Fruit fly (Drosophila melanogaster) whole organism, embryonic: ENCODE measurements around the gene CG31515.

Experiments used
- Asciz ChIP-seq: fragments of 200-800 bp; sonication (Bioruptor generic); optimal IDR thresholded peaks from 2 replicates; lab custom pipeline; 2017; ENCODE audit warnings: missing biosample characterization, mild to moderate bottlenecking, missing genetic modification characterization, missing genetic modification reagents
- Atf-2 ChIP-seq: fragments of 200-800 bp; sonication (Bioruptor generic); optimal IDR thresholded peaks from 2 replicates; lab custom pipeline; 2016; ENCODE audit warnings: missing biosample characterization, missing genetic modification characterization
- Bteb2 ChIP-seq: fragments of 200-800 bp; sonication (Bioruptor generic); optimal IDR thresholded peaks from 2 replicates; lab custom pipeline; 2016; ENCODE audit warnings: missing biosample characterization, missing genetic modification characterization
- CG10147 ChIP-seq: fragments of 200-800 bp; sonication (Bioruptor generic); optimal IDR thresholded peaks from 2 replicates; lab custom pipeline; 2019; ENCODE audit warnings: missing biosample characterization, mild to moderate bottlenecking, missing genetic modification characterization, moderate library complexity
- CG12071 ChIP-seq: fragments of 200-800 bp; sonication (Bioruptor generic); optimal IDR thresholded peaks from 3 replicates; lab custom pipeline; 2018; ENCODE audit warnings: missing biosample characterization, mild to moderate bottlenecking, missing genetic modification characterization
- CG12219 ChIP-seq: fragments of 200-800 bp; sonication (Bioruptor generic); optimal IDR thresholded peaks from 3 replicates; lab custom pipeline; 2018; ENCODE audit warnings: missing biosample characterization, mild to moderate bottlenecking, missing genetic modification characterization
- CG14441 ChIP-seq: fragments of 200-800 bp; sonication (Bioruptor generic); IDR thresholded peaks from 2 replicates; pipeline ENCODE4 v1.3.6; 2022; ENCODE audit warnings: missing biosample characterization, missing genetic modification characterization
- CG17359 ChIP-seq: fragments of 200-800 bp; sonication (Bioruptor generic); optimal IDR thresholded peaks from 3 replicates; lab custom pipeline; 2018; ENCODE audit warnings: missing biosample characterization, mild to moderate bottlenecking, missing genetic modification characterization, moderate library complexity
- CG17912 ChIP-seq: fragments of 200-800 bp; sonication (Bioruptor generic); optimal IDR thresholded peaks from 2 replicates; lab custom pipeline; 2018; ENCODE audit warnings: missing biosample characterization, mild to moderate bottlenecking, missing genetic modification characterization
- CG2875 ChIP-seq: fragments of 200-800 bp; sonication (Bioruptor generic); optimal IDR thresholded peaks from 2 replicates; lab custom pipeline; 2017; ENCODE audit warnings: missing biosample characterization, mild to moderate bottlenecking, missing genetic modification characterization, missing genetic modification reagents
- CG31224 ChIP-seq: fragments of 200-800 bp; sonication (Bioruptor generic); IDR thresholded peaks from 2 replicates; pipeline ENCODE4 v1.3.6; 2022; ENCODE audit warnings: missing biosample characterization, missing genetic modification characterization
- CG3281 ChIP-seq: fragments of 200-800 bp; sonication (Bioruptor generic); optimal IDR thresholded peaks from 3 replicates; lab custom pipeline; 2017; ENCODE audit warnings: missing biosample characterization, mild to moderate bottlenecking, missing genetic modification characterization
- CG3838 ChIP-seq: fragments of 200-800 bp; sonication (Bioruptor generic); optimal IDR thresholded peaks from 3 replicates; lab custom pipeline; 2016; ENCODE audit warnings: missing biosample characterization, missing genetic modification characterization
- CG43689 ChIP-seq: fragments of 200-800 bp; sonication (Bioruptor generic); IDR thresholded peaks from 2 replicates; pipeline ENCODE4 v1.3.6; 2022; ENCODE audit warnings: missing biosample characterization, missing genetic modification characterization
- CG4820 ChIP-seq: fragments of 200-800 bp; sonication (Bioruptor generic); optimal IDR thresholded peaks from 3 replicates; lab custom pipeline; 2016; ENCODE audit warnings: missing biosample characterization, missing genetic modification characterization
- CG6683 ChIP-seq: fragments of 200-800 bp; sonication (Bioruptor generic); optimal IDR thresholded peaks from 2 replicates; lab custom pipeline; 2017; ENCODE audit warnings: missing biosample characterization, mild to moderate bottlenecking, missing genetic modification characterization, missing genetic modification reagents
- CG6689 ChIP-seq: fragments of 200-800 bp; sonication (Bioruptor generic); IDR thresholded peaks from 2 replicates; pipeline ENCODE4 v1.3.6; 2022; ENCODE audit warnings: missing biosample characterization, missing genetic modification characterization
- CG7963 ChIP-seq: fragments of 200-800 bp; sonication (Bioruptor generic); IDR thresholded peaks from 3 replicates; pipeline ENCODE4 v1.3.6; 2022; ENCODE audit warnings: missing biosample characterization, missing genetic modification characterization; ENCODE audit not compliant: partially characterized antibody
- CG8478 ChIP-seq: fragments of >200 bp; optimal IDR thresholded peaks from 2 replicates; lab custom pipeline; 2018
- CkIIα-i1 ChIP-seq: fragments of 200-800 bp; sonication (Bioruptor generic); IDR thresholded peaks from 2 replicates; pipeline ENCODE4 v1.3.6; 2022; ENCODE audit warnings: missing biosample characterization, missing genetic modification characterization
- Dek ChIP-seq: fragments of 200-800 bp; sonication (Bioruptor generic); optimal IDR thresholded peaks from 3 replicates; lab custom pipeline; 2019; ENCODE audit warnings: missing biosample characterization, mild to moderate bottlenecking, missing genetic modification characterization, moderate library complexity
- Doc2 ChIP-seq: fragments of 200-800 bp; sonication (Bioruptor generic); IDR thresholded peaks from 2 replicates; pipeline ENCODE4 v1.3.6; 2022; ENCODE audit warnings: missing biosample characterization, missing genetic modification characterization
- Dref ChIP-seq: fragments of 200-800 bp; sonication (Bioruptor generic); IDR thresholded peaks from 2 replicates; pipeline ENCODE4 v1.3.6; 2022; ENCODE audit warnings: missing biosample characterization, missing genetic modification characterization
- Elba2 ChIP-seq: fragments of 200-800 bp; sonication (Bioruptor generic); optimal IDR thresholded peaks from 3 replicates; lab custom pipeline; 2016; ENCODE audit warnings: missing biosample characterization, missing genetic modification characterization
- HLHmδ ChIP-seq: fragments of 200-800 bp; sonication (Bioruptor generic); optimal IDR thresholded peaks from 2 replicates; lab custom pipeline; 2018; ENCODE audit warnings: missing biosample characterization, mild to moderate bottlenecking, missing genetic modification characterization, moderate library complexity
- Lim3 ChIP-seq: fragments of 200-800 bp; sonication (Bioruptor generic); IDR thresholded peaks from 2 replicates; pipeline ENCODE4 v1.3.6; 2022; ENCODE audit warnings: missing biosample characterization, missing genetic modification characterization
- Mad ChIP-seq: fragments of 200-800 bp; sonication (Bioruptor generic); optimal IDR thresholded peaks from 2 replicates; lab custom pipeline; 2016; ENCODE audit warnings: missing biosample characterization, missing genetic modification characterization
- Meics ChIP-seq: fragments of 200-800 bp; sonication (Bioruptor generic); optimal IDR thresholded peaks from 2 replicates; lab custom pipeline; 2017; ENCODE audit warnings: missing biosample characterization, mild to moderate bottlenecking, missing genetic modification characterization
- Mes4 ChIP-seq: fragments of 200-800 bp; sonication (Bioruptor generic); optimal IDR thresholded peaks from 2 replicates; lab custom pipeline; 2016; ENCODE audit warnings: missing biosample characterization, missing genetic modification characterization
- Nf-YA ChIP-seq: fragments of 200-800 bp; sonication (Bioruptor generic); IDR thresholded peaks from 2 replicates; pipeline ENCODE4 v1.3.6; 2022; ENCODE audit warnings: missing biosample characterization, missing genetic modification characterization
- Sin3A ChIP-seq: fragments of >200 bp; optimal IDR thresholded peaks from 2 replicates; lab custom pipeline; 2018
- Spps ChIP-seq: fragments of 200-800 bp; sonication (Bioruptor generic); optimal IDR thresholded peaks from 2 replicates; lab custom pipeline; 2018; ENCODE audit warnings: missing biosample characterization, mild to moderate bottlenecking, missing genetic modification characterization
- bowl ChIP-seq: fragments of 200-800 bp; sonication (Bioruptor generic); IDR thresholded peaks from 2 replicates; pipeline ENCODE4 v1.3.6; 2022; ENCODE audit warnings: missing biosample characterization, missing genetic modification characterization
- crol ChIP-seq: fragments of 200-800 bp; sonication (Bioruptor generic); IDR thresholded peaks from 2 replicates; pipeline ENCODE4 v1.3.6; 2022; ENCODE audit warnings: missing biosample characterization, missing genetic modification characterization
- dimm ChIP-seq: fragments of 200-800 bp; sonication (Bioruptor generic); IDR thresholded peaks from 2 replicates; pipeline ENCODE4 v1.3.6; 2022; ENCODE audit warnings: missing biosample characterization, missing genetic modification characterization
- dpn ChIP-seq, 2 experiments: fragments of 200-800 bp; sonication (Bioruptor generic); optimal IDR thresholded peaks; 3 replicates each; lab custom pipeline; 2016; ENCODE audit warnings: missing biosample characterization in 2 of 2, missing genetic modification characterization in 2 of 2
- dysf ChIP-seq: fragments of 200-800 bp; sonication (Bioruptor generic); IDR thresholded peaks from 3 replicates; pipeline ENCODE4 v1.3.6; 2022; ENCODE audit warnings: missing biosample characterization, missing genetic modification characterization
- emc ChIP-seq: fragments of 200-800 bp; sonication (Bioruptor generic); optimal IDR thresholded peaks from 2 replicates; lab custom pipeline; 2016; ENCODE audit warnings: missing biosample characterization, missing genetic modification characterization
- fd3F ChIP-seq: fragments of 200-800 bp; sonication (Bioruptor generic); optimal IDR thresholded peaks from 2 replicates; lab custom pipeline; 2018; ENCODE audit warnings: missing biosample characterization, mild to moderate bottlenecking, missing genetic modification characterization, moderate library complexity
- ham ChIP-seq: fragments of 200-800 bp; sonication (Bioruptor generic); IDR thresholded peaks from 2 replicates; pipeline ENCODE4 v1.3.6; 2022; ENCODE audit warnings: missing biosample characterization, missing genetic modification characterization
- inv ChIP-seq: fragments of 200-800 bp; sonication (Bioruptor generic); IDR thresholded peaks from 2 replicates; pipeline ENCODE4 v1.3.6; 2022; ENCODE audit warnings: missing biosample characterization, missing genetic modification characterization; ENCODE audit not compliant: partially characterized antibody
- lab ChIP-seq: fragments of 200-800 bp; sonication (Bioruptor generic); optimal IDR thresholded peaks from 3 replicates; lab custom pipeline; 2017; ENCODE audit warnings: missing biosample characterization, missing genetic modification characterization, mild to moderate bottlenecking, moderate library complexity, missing genetic modification reagents
- lbe ChIP-seq: fragments of 200-800 bp; sonication (Bioruptor generic); optimal IDR thresholded peaks from 2 replicates; lab custom pipeline; 2016; ENCODE audit warnings: missing biosample characterization, mild to moderate bottlenecking, missing genetic modification characterization
- lola ChIP-seq, 3 experiments: fragments of >200 bp in 2 of 3; fragments of 200-800 bp in 1 of 3; sonication (Bioruptor generic) in 1 of 3; optimal IDR thresholded peaks; 2 replicates each; lab custom pipeline; 2017 to 2019; ENCODE audit warnings: missing biosample characterization in 3 of 3, missing genetic modification characterization in 3 of 3, mild to moderate bottlenecking in 1 of 3, moderate library complexity in 1 of 3
- odd ChIP-seq: fragments of 200-800 bp; sonication (Bioruptor generic); optimal IDR thresholded peaks from 2 replicates; lab custom pipeline; 2017; ENCODE audit warnings: missing biosample characterization, mild to moderate bottlenecking, missing genetic modification characterization
- onecut ChIP-seq: fragments of 200-800 bp; sonication (Bioruptor generic); IDR thresholded peaks from 2 replicates; pipeline ENCODE4 v1.3.6; 2022; ENCODE audit warnings: missing biosample characterization, missing genetic modification characterization
- otp ChIP-seq: fragments of 200-800 bp; sonication (Bioruptor generic); IDR thresholded peaks from 3 replicates; pipeline ENCODE4, ENCODE4 v1.3.6; 2022; ENCODE audit warnings: missing biosample characterization, missing genetic modification characterization
- phol ChIP-seq: fragments of 200-800 bp; sonication (Bioruptor generic); optimal IDR thresholded peaks from 3 replicates; lab custom pipeline; 2018; ENCODE audit warnings: missing biosample characterization, mild to moderate bottlenecking, missing genetic modification characterization, moderate library complexity
- sens ChIP-seq: fragments of 200-800 bp; sonication (Bioruptor generic); peaks from one replicate; lab custom pipeline; 2016; ENCODE audit warnings: missing biosample characterization, missing genetic modification characterization
- slbo ChIP-seq: fragments of 200-800 bp; sonication (Bioruptor generic); IDR thresholded peaks from 2 replicates; pipeline ENCODE4 v1.3.6; 2022; ENCODE audit warnings: missing biosample characterization, missing genetic modification characterization
- unpg ChIP-seq: fragments of 200-800 bp; sonication (Bioruptor generic); optimal IDR thresholded peaks from 3 replicates; lab custom pipeline; 2018; ENCODE audit warnings: missing biosample characterization, mild to moderate bottlenecking, missing genetic modification characterization, moderate library complexity
- wdn ChIP-seq: fragments of 200-800 bp; sonication (Bioruptor generic); IDR thresholded peaks from 2 replicates; pipeline ENCODE4 v1.3.6; 2022; ENCODE audit warnings: missing biosample characterization, missing genetic modification characterization

The CG31515 gene

DNA sequence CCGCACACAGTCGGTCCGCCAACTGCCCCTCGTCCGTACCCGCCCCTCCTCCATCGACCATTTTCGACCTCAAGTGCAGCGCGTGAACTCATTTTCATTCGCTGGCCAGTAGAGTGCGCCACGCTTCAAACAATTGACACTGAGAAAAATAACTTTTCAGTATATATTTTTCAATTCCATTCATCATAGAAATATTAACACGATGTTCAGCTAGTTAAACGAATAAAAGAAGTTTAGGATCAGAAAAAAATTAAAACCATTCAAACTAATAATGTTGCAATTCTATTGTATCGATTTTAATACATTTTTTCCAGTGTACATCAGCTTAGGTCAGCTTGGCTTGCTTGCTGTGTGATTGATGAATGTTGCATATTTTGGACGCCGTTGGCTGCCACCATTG, 1.8 kb downstream of the CG31515 start (continued):
- no peak for TF ChIP-seq bowl (GFP tag; lab: Robert Waterston, UW)
- TF ChIP-seq onecut (GFP tag; lab: Robert Waterston, UW), result no peak
- no peak for TF ChIP-seq CG12071
- peak; percentile 22 to 51 for TF ChIP-seq dpn (GFP tag; optimal IDR thresholded peaks at IDR 0.05; lab: Kevin White, UChicago)
- TF ChIP-seq Sin3A, result no peak
- no peak for TF ChIP-seq fd3F
- peak; percentile 74 for TF ChIP-seq phol (tag; lab: Kevin White, UChicago)
- TF ChIP-seq CG10147 (GFP tag; lab: Kevin White, UChicago), result no peak
- TF ChIP-seq crol (GFP tag; lab: Robert Waterston, UW), result 0 out of 2 replicates have a peak, but pooled peaks have one; percentile 35
- TF ChIP-seq sens (GFP tag; lab: Kevin White, UChicago), result peak; percentile 91
- TF ChIP-seq otp, result peak; percentile 35; the same call in 1 of the 3 replicates
- TF ChIP-seq CG14441 (GFP tag; lab: Robert Waterston, UW), result 0 out of 2 replicates have a peak, but pooled peaks have one; percentile 36
- no peak for TF ChIP-seq emc (GFP tag; lab: Kevin White, UChicago)
- no peak for TF ChIP-seq Bteb2 (GFP tag; lab: Kevin White, UChicago)
- peak; percentile 23 for TF ChIP-seq lab (GFP tag; lab: Kevin White, UChicago)
- peak; percentile 74 for TF ChIP-seq unpg (GFP tag; lab: Kevin White, UChicago)
- TF ChIP-seq odd, result no peak
- no peak for TF ChIP-seq Meics (GFP tag; lab: Kevin White, UChicago)
- peak in 1 of 3 experiments; percentile 23 for TF ChIP-seq lola (GFP tag; optimal IDR thresholded peaks at IDR 0.05; lab: Kevin White, UChicago)
- TF ChIP-seq CG8478 (lab: Kevin White, UChicago), result no peak
- no peak for TF ChIP-seq Spps (tag; lab: Kevin White, UChicago)
- no peak for TF ChIP-seq Mad (GFP tag; lab: Kevin White, UChicago)
- TF ChIP-seq wdn (GFP tag; lab: Robert Waterston, UW), result no peak
- no peak for TF ChIP-seq CG17912 (GFP tag; lab: Kevin White, UChicago)
- peak; percentile 9 for TF ChIP-seq Dek (tag; lab: Kevin White, UChicago)
- TF ChIP-seq CG12219 (GFP tag; lab: Kevin White, UChicago), result peak; percentile 42
- TF ChIP-seq slbo (GFP tag; lab: Robert Waterston, UW), result no peak
- peak; percentile 60 for TF ChIP-seq CG4820 (GFP tag; lab: Kevin White, UChicago)
- no peak for TF ChIP-seq lbe (GFP tag; lab: Kevin White, UChicago)
- no peak for TF ChIP-seq CG43689 (GFP tag; lab: Robert Waterston, UW)
- TF ChIP-seq HLHmδ (GFP tag; lab: Kevin White, UChicago), result no peak
- no peak for TF ChIP-seq Lim3 (GFP tag; lab: Robert Waterston, UW)
- no peak for TF ChIP-seq ham (GFP tag; lab: Robert Waterston, UW)
- TF ChIP-seq dysf (GFP tag; lab: Robert Waterston, UW), result no peak
- no peak for TF ChIP-seq Dref
- TF ChIP-seq inv, result no peak
- TF ChIP-seq CkIIα-i1, result no peak
- no peak for TF ChIP-seq CG3838
- peak; percentile 44 for TF ChIP-seq CG2875 (GFP tag; lab: Kevin White, UChicago)
- peak; percentile 66 for TF ChIP-seq Asciz (GFP tag; lab: Kevin White, UChicago)
- TF ChIP-seq Mes4 (GFP tag; lab: Kevin White, UChicago), result peak; percentile 22
- no peak for TF ChIP-seq CG3281
- TF ChIP-seq CG6689 (GFP tag; lab: Robert Waterston, UW), result 0 out of 2 replicates have a peak, but pooled peaks have one; percentile 28
- no peak for TF ChIP-seq CG7963 (GFP tag; lab: Robert Waterston, UW)
- TF ChIP-seq Atf-2, result no peak
- TF ChIP-seq CG6683, result no peak
- TF ChIP-seq CG31224 (GFP tag; lab: Robert Waterston, UW), result no peak
- no peak for TF ChIP-seq Nf-YA (GFP tag; lab: Robert Waterston, UW)
- 0 out of 2 replicates have a peak, but pooled peaks have one; percentile 7 for TF ChIP-seq dimm (GFP tag; lab: Robert Waterston, UW)
- TF ChIP-seq Elba2 (GFP tag; lab: Kevin White, UChicago), result no peak
- TF ChIP-seq Doc2, result no peak
- peak; percentile 69 for TF ChIP-seq CG17359 (tag; lab: Kevin White, UChicago)
